Worm (Caenorhabditis elegans) whole organism, L4 larva: ENCODE measurements around the gene F14F7.5.
A peak's percentile ranks its signal among the peaks of the same experiment; 100 is the strongest.

Source experiments
- F44E2.7 ChIP-seq: fragments of 200-800 bp; sonication (Bioruptor generic); IDR thresholded peaks from 2 replicates; pipeline ENCODE4 v2.1.2; 2022; ENCODE audit warnings: missing genetic modification characterization, missing compliant biosample characterization
- F49E8.2 ChIP-seq: sonication (generic microtip); optimal IDR thresholded peaks from 2 replicates; lab custom pipeline; 2016; ENCODE audit warnings: missing compliant biosample characterization, mild to moderate bottlenecking, missing genetic modification characterization, borderline replicate concordance
- R02D3.7 ChIP-seq: fragments of 150-350 bp; sonication (generic microtip); optimal IDR thresholded peaks from 3 replicates; lab custom pipeline; 2014; ENCODE audit warnings: missing biosample characterization, missing genetic modification characterization
- T26A8.4 ChIP-seq: fragments of 200-800 bp; sonication (Bioruptor generic); IDR thresholded peaks from 2 replicates; pipeline ENCODE4 v1.3.6; 2022; ENCODE audit warnings: missing genetic modification characterization, missing compliant biosample characterization
- Y105C5A.15 ChIP-seq: fragments of 200-800 bp; sonication (Bioruptor generic); IDR thresholded peaks from 2 replicates; pipeline ENCODE4 v1.3.6; 2022; ENCODE audit warnings: missing genetic modification characterization, missing compliant biosample characterization
- ZK337.2 ChIP-seq: fragments of 200-800 bp; sonication (Bioruptor generic); IDR thresholded peaks from 2 replicates; pipeline ENCODE4 v1.3.6; 2022; ENCODE audit warnings: missing genetic modification reagents, missing genetic modification characterization, missing compliant biosample characterization
- ZK546.5 ChIP-seq, 2 experiments: sonication (generic microtip); optimal IDR thresholded peaks; 2 replicates each; lab custom pipeline; 2017; ENCODE audit warnings: missing biosample characterization in 2 of 2, missing genetic modification characterization in 2 of 2
- aha-1 ChIP-seq: fragments of 150-350 bp; peaks from one replicate; lab custom pipeline; 2014; ENCODE audit warnings: missing biosample characterization, missing genetic modification characterization
- ceh-20 ChIP-seq: fragments of 200-800 bp; sonication (Bioruptor generic); IDR thresholded peaks from 2 replicates; pipeline ENCODE4 v1.3.6; 2022; ENCODE audit warnings: missing genetic modification reagents, missing genetic modification characterization, missing compliant biosample characterization
- ceh-44 ChIP-seq: fragments of 200-800 bp; sonication (Bioruptor generic); IDR thresholded peaks from 2 replicates; pipeline ENCODE4 v1.3.6; 2022; ENCODE audit warnings: missing genetic modification reagents, missing genetic modification characterization, missing compliant biosample characterization
- ceh-62 ChIP-seq: sonication (generic microtip); optimal IDR thresholded peaks from 2 replicates; lab custom pipeline; 2017; ENCODE audit warnings: missing biosample characterization, missing genetic modification characterization
- daf-16 ChIP-seq, 3 experiments: sonication (generic microtip); optimal IDR thresholded peaks; 2 replicates each; lab custom pipeline; 2016 to 2017; ENCODE audit warnings: missing genetic modification characterization in 3 of 3, missing genetic modification reagents in 3 of 3, mild to moderate bottlenecking in 2 of 3, missing compliant biosample characterization in 2 of 3, missing biosample characterization in 1 of 3, moderate library complexity in 1 of 3
- dmd-6 ChIP-seq: fragments of 200-800 bp; sonication (Bioruptor generic); IDR thresholded peaks from 2 replicates; pipeline ENCODE4 v1.3.6; 2022; ENCODE audit warnings: missing genetic modification reagents, missing genetic modification characterization, missing compliant biosample characterization
- dmd-9 ChIP-seq: fragments of 200-800 bp; sonication (Bioruptor generic); IDR thresholded peaks from 2 replicates; pipeline ENCODE4 v1.3.6; 2022; ENCODE audit warnings: missing genetic modification reagents, missing genetic modification characterization, missing compliant biosample characterization
- egl-27 ChIP-seq: sonication (generic microtip); optimal IDR thresholded peaks from 3 replicates; lab custom pipeline; 2017; ENCODE audit warnings: missing biosample characterization, missing genetic modification reagents, missing genetic modification characterization
- egl-43 ChIP-seq: fragments of 200-800 bp; sonication (Bioruptor generic); IDR thresholded peaks from 2 replicates; pipeline ENCODE4 v1.3.6; 2022; ENCODE audit warnings: missing genetic modification reagents, missing genetic modification characterization, missing compliant biosample characterization
- fos-1 ChIP-seq: fragments of 150-350 bp; optimal IDR thresholded peaks from 2 replicates; lab custom pipeline; 2014; ENCODE audit warnings: missing biosample characterization, missing genetic modification characterization
- gei-8 ChIP-seq: fragments of 200-800 bp; sonication (Bioruptor generic); optimal IDR thresholded peaks from 2 replicates; lab custom pipeline; 2018; ENCODE audit warnings: mild to moderate bottlenecking, missing genetic modification characterization, missing compliant biosample characterization
- hif-1 ChIP-seq, 2 experiments: sonication (generic microtip); optimal IDR thresholded peaks; 2 replicates each; lab custom pipeline; 2016 to 2017; ENCODE audit warnings: missing compliant biosample characterization in 2 of 2, missing genetic modification characterization in 2 of 2, missing genetic modification reagents in 2 of 2, missing genotype in 2 of 2, mild to moderate bottlenecking in 1 of 2
- hlh-11 ChIP-seq: fragments of 200-800 bp; sonication (Bioruptor generic); optimal IDR thresholded peaks from 2 replicates; lab custom pipeline; 2018; ENCODE audit warnings: mild to moderate bottlenecking, missing genetic modification characterization, missing compliant biosample characterization
- hlh-30 ChIP-seq: sonication (generic microtip); optimal IDR thresholded peaks from 2 replicates; lab custom pipeline; 2017; ENCODE audit warnings: antibody characterized with exemption, mild to moderate bottlenecking, missing genetic modification characterization, missing compliant biosample characterization; ENCODE audit not compliant: insufficient read depth
- hmg-1.1 ChIP-seq: fragments of 200-800 bp; sonication (Bioruptor generic); IDR thresholded peaks from 2 replicates; pipeline ENCODE4 v1.3.6; 2022; ENCODE audit warnings: missing genetic modification reagents, missing genetic modification characterization, missing compliant biosample characterization
- jun-1 ChIP-seq: fragments of 150-350 bp; optimal IDR thresholded peaks from 2 replicates; lab custom pipeline; 2014; ENCODE audit warnings: missing biosample characterization, missing genetic modification reagents, missing genetic modification characterization
- lim-7 ChIP-seq: fragments of 200-800 bp; sonication (Bioruptor generic); IDR thresholded peaks from 2 replicates; pipeline ENCODE4 v1.3.6; 2022; ENCODE audit warnings: missing genetic modification characterization, missing compliant biosample characterization
- lin-15B ChIP-seq: fragments of 150-350 bp; sonication (generic microtip); optimal IDR thresholded peaks from 3 replicates; lab custom pipeline; 2014; ENCODE audit warnings: missing biosample characterization, missing genetic modification characterization
- lin-29 ChIP-seq: fragments of 200-800 bp; sonication (Bioruptor generic); IDR thresholded peaks from 2 replicates; pipeline ENCODE4 v1.3.6; 2022; ENCODE audit warnings: missing genetic modification reagents, missing genetic modification characterization, missing compliant biosample characterization
- lin-39 ChIP-seq: fragments of 150-350 bp; optimal IDR thresholded peaks from 2 replicates; lab custom pipeline; 2014; ENCODE audit warnings: missing biosample characterization, missing genetic modification reagents, missing genetic modification characterization
- lsy-2 ChIP-seq, 2 experiments: fragments of 150-350 bp in 1 of 2; sonication (generic microtip) in 1 of 2; optimal IDR thresholded peaks; 2 replicates each; lab custom pipeline; 2014 to 2017; ENCODE audit warnings: missing biosample characterization in 2 of 2, missing genetic modification characterization in 2 of 2
- madf-5 ChIP-seq, 2 experiments: fragments of 200-800 bp; sonication (Bioruptor generic); IDR thresholded peaks; 2 replicates each; pipeline ENCODE4 v1.3.6; 2022; ENCODE audit warnings: missing compliant biosample characterization in 2 of 2, missing genetic modification characterization in 2 of 2
- mdl-1 ChIP-seq, 2 experiments: fragments of 150-350 bp in 1 of 2; sonication (generic microtip) in 1 of 2; optimal IDR thresholded peaks; 2 replicates each; lab custom pipeline; 2014 to 2017; ENCODE audit warnings: missing biosample characterization in 2 of 2, missing genetic modification characterization in 2 of 2
- mes-2 ChIP-seq: sonication (generic microtip); optimal IDR thresholded peaks from 2 replicates; lab custom pipeline; 2016; ENCODE audit warnings: missing genotype, mild to moderate bottlenecking, missing genetic modification characterization, missing compliant biosample characterization; ENCODE audit not compliant: poor library complexity, severe bottlenecking
- mxl-2 ChIP-seq: fragments of 200-800 bp; sonication (Bioruptor generic); conservative IDR thresholded peaks from 2 replicates; pipeline ENCODE4 v1.3.6; 2022; ENCODE audit warnings: missing genetic modification reagents, missing genetic modification characterization, missing compliant biosample characterization
- nhr-25 ChIP-seq: sonication (generic microtip); optimal IDR thresholded peaks from 2 replicates; lab custom pipeline; 2017; ENCODE audit warnings: missing genetic modification characterization, mild to moderate bottlenecking, missing compliant biosample characterization, antibody characterized with exemption, moderate library complexity, borderline replicate concordance; ENCODE audit not compliant: insufficient read depth
- nhr-28 ChIP-seq: fragments of 150-350 bp; optimal IDR thresholded peaks from 2 replicates; lab custom pipeline; 2014; ENCODE audit warnings: missing biosample characterization, missing genetic modification characterization
- nhr-41 ChIP-seq: fragments of 200-800 bp; sonication (Bioruptor generic); IDR thresholded peaks from 2 replicates; pipeline ENCODE4 v1.3.6; 2022; ENCODE audit warnings: missing genetic modification reagents, missing genetic modification characterization, missing compliant biosample characterization
- nhr-42 ChIP-seq: fragments of 200-800 bp; sonication (Bioruptor generic); IDR thresholded peaks from 2 replicates; pipeline ENCODE4 v1.3.6; 2022; ENCODE audit warnings: missing genetic modification characterization, missing compliant biosample characterization
- nhr-48 ChIP-seq: sonication (generic microtip); optimal IDR thresholded peaks from 2 replicates; lab custom pipeline; 2016; ENCODE audit warnings: mild to moderate bottlenecking, missing genetic modification characterization, missing compliant biosample characterization
- pha-4 ChIP-seq, 2 experiments: fragments of 150-350 bp in 1 of 2; fragments of 200-800 bp in 1 of 2; sonication (Bioruptor generic) in 1 of 2; IDR thresholded peaks in 1 of 2; optimal IDR thresholded peaks in 1 of 2; 2 replicates each; pipeline versions ENCODE4 v1.3.6 to Lab custom; 2014 to 2022; ENCODE audit warnings: missing genetic modification characterization in 2 of 2, missing genetic modification reagents in 2 of 2, missing biosample characterization in 1 of 2, missing compliant biosample characterization in 1 of 2
- saeg-2 ChIP-seq: fragments of 200-800 bp; sonication (Bioruptor generic); IDR thresholded peaks from 2 replicates; pipeline ENCODE4 v1.3.6; 2022; ENCODE audit warnings: missing genetic modification reagents, missing genetic modification characterization, missing compliant biosample characterization
- sdz-12 ChIP-seq: fragments of 200-800 bp; sonication (Bioruptor generic); optimal IDR thresholded peaks from 2 replicates; lab custom pipeline; 2018; ENCODE audit warnings: mild to moderate bottlenecking, missing genetic modification characterization, missing compliant biosample characterization
- set-16 ChIP-seq: fragments of 200-800 bp; sonication (Bioruptor generic); IDR thresholded peaks from 2 replicates; pipeline ENCODE4 v1.3.6; 2022; ENCODE audit warnings: missing genetic modification reagents, missing genetic modification characterization, missing compliant biosample characterization
- tra-1 ChIP-seq: fragments of 200-800 bp; sonication (Bioruptor generic); IDR thresholded peaks from 2 replicates; pipeline ENCODE4 v1.3.6; 2022; ENCODE audit warnings: missing genetic modification reagents, missing genetic modification characterization, missing compliant biosample characterization
- unc-130 ChIP-seq: sonication (generic microtip); optimal IDR thresholded peaks from 2 replicates; lab custom pipeline; 2016; ENCODE audit warnings: missing genetic modification reagents, missing genetic modification characterization, missing compliant biosample characterization
- unc-62 ChIP-seq, 3 experiments: fragments of 150-350 bp in 1 of 3; sonication (generic microtip); optimal IDR thresholded peaks in 2 of 3; peaks in 1 of 3; 1 replicate in 1 of 3; 2 replicates in 2 of 3; lab custom pipeline; 2014 to 2017; ENCODE audit warnings: missing biosample characterization in 3 of 3, missing genetic modification characterization in 3 of 3, missing genetic modification reagents in 3 of 3, missing genotype in 1 of 3
- vab-7 ChIP-seq: fragments of 200-800 bp; sonication (Bioruptor generic); IDR thresholded peaks from 2 replicates; pipeline ENCODE4 v1.3.6; 2022; ENCODE audit warnings: missing genetic modification reagents, missing genetic modification characterization, missing compliant biosample characterization
- zag-1 ChIP-seq: fragments of 150-350 bp; optimal IDR thresholded peaks from 2 replicates; lab custom pipeline; 2014; ENCODE audit warnings: missing biosample characterization, missing genetic modification characterization
- zfp-2 ChIP-seq: sonication (generic microtip); optimal IDR thresholded peaks from 2 replicates; lab custom pipeline; 2016; ENCODE audit warnings: mild to moderate bottlenecking, missing genetic modification characterization, missing compliant biosample characterization
- zfp-3 ChIP-seq: fragments of 200-800 bp; sonication (Bioruptor generic); conservative IDR thresholded peaks from 2 replicates; pipeline ENCODE4 v1.3.6; 2022; ENCODE audit warnings: missing genetic modification reagents, missing genetic modification characterization, missing compliant biosample characterization
- zip-11 ChIP-seq: fragments of 200-800 bp; sonication (Bioruptor generic); IDR thresholded peaks from 2 replicates; pipeline ENCODE4 v1.3.6; 2022; ENCODE audit warnings: missing genetic modification characterization, missing compliant biosample characterization

Gene F14F7.5

ce11 chrIII:13065694-13066093 is 33.9 kb downstream of the F14F7.5 start (continued):
- no peak for TF ChIP-seq lin-29 (GFP tag; lab: Robert Waterston, UW)
- TF ChIP-seq jun-1, result no peak
- TF ChIP-seq zip-11, result no peak
- TF ChIP-seq egl-27 (tag; lab: Kevin White, UChicago), result no peak
- no peak for TF ChIP-seq gei-8 (GFP tag; lab: Kevin White, UChicago)
- TF ChIP-seq zfp-2, result no peak
- peak; percentile 61 for TF ChIP-seq nhr-25
- peak in 1 of 2 experiments; percentile 13 for TF ChIP-seq lsy-2 (tag; optimal IDR thresholded peaks at IDR 0.05; lab: Kevin White, UChicago)
- no peak for TF ChIP-seq saeg-2 (GFP tag; lab: Robert Waterston, UW)
- TF ChIP-seq tra-1 (GFP tag; lab: Robert Waterston, UW), result no peak
- TF ChIP-seq zag-1 (tag; lab: Kevin White, UChicago), result no peak
- no peak for TF ChIP-seq R02D3.7 (tag; lab: Kevin White, UChicago)
- no peak for TF ChIP-seq ceh-44
- TF ChIP-seq nhr-28, result no peak
- TF ChIP-seq sdz-12, result no peak
- TF ChIP-seq lim-7 (GFP tag; lab: Robert Waterston, UW), result no peak
- TF ChIP-seq unc-62 (GFP tag; optimal IDR thresholded peaks at IDR 0.05 in 1 of 2; lab: Kevin White, UChicago), result no peak
- no peak for TF ChIP-seq unc-62 (tag; optimal IDR thresholded peaks at IDR 0.05; lab: Kevin White, UChicago)
- TF ChIP-seq lin-39 (tag; lab: Kevin White, UChicago), result no peak
- TF ChIP-seq set-16 (GFP tag; lab: Robert Waterston, UW), result no peak
- no peak for TF ChIP-seq F44E2.7 (GFP tag; lab: Robert Waterston, UW)
- TF ChIP-seq ZK337.2 (GFP tag; lab: Robert Waterston, UW), result no peak
- no peak for TF ChIP-seq vab-7 (GFP tag; lab: Robert Waterston, UW)
- TF ChIP-seq nhr-42 (GFP tag; lab: Robert Waterston, UW), result no peak
- no peak for TF ChIP-seq mes-2
- no peak for TF ChIP-seq mxl-2 (GFP tag; lab: Robert Waterston, UW)
- peak; percentile 47 for TF ChIP-seq hmg-1.1 (GFP tag; lab: Robert Waterston, UW)
- TF ChIP-seq nhr-41 (GFP tag; lab: Robert Waterston, UW), result no peak
- TF ChIP-seq ZK546.5 (tag; optimal IDR thresholded peaks at IDR 0.05; lab: Kevin White, UChicago), result no peak
- TF ChIP-seq unc-130 (GFP tag; lab: Kevin White, UChicago), result no peak
- TF ChIP-seq dmd-6 (GFP tag; lab: Robert Waterston, UW), result 0 out of 2 replicates have a peak, but pooled peaks have one; percentile 17
- TF ChIP-seq ceh-62 (tag; lab: Kevin White, UChicago), result no peak
- TF ChIP-seq hlh-30 (tag; lab: Kevin White, UChicago), result peak; percentile 58
- no peak for TF ChIP-seq dmd-9 (GFP tag; lab: Robert Waterston, UW)
- no peak for TF ChIP-seq F49E8.2

- TF ChIP-seq ceh-44 (no peak), nhr-48 (tag; lab: Kevin White, UChicago) (peak; percentile 72), fos-1 (tag; lab: Kevin White, UChicago) (no peak), hlh-11 (tag; lab: Kevin White, UChicago) (peak; percentile 15), egl-43 (no peak), hif-1 (tag; optimal IDR thresholded peaks at IDR 0.05; lab: Kevin White, UChicago) (no peak), Y105C5A.15 (GFP tag; lab: Robert Waterston, UW) (no peak), lin-15B (tag; lab: Kevin White, UChicago) (no peak), F44E2.7 (GFP tag; lab: Robert Waterston, UW) (no peak), egl-27 (tag; lab: Kevin White, UChicago) (no peak), madf-5 (GFP tag; IDR thresholded peaks at IDR 0.05; lab: Robert Waterston, UW) (no peak), zfp-3 (GFP tag; lab: Robert Waterston, UW) (0 out of 2 replicates have a peak, but pooled peaks have one; percentile 16), daf-16 (GFP tag; optimal IDR thresholded peaks at IDR 0.05; lab: Kevin White, UChicago) (no peak), daf-16 (tag; optimal IDR thresholded peaks at IDR 0.05; lab: Kevin White, UChicago) (peak; percentile 6), T26A8.4 (0 out of 2 replicates have a peak, but pooled peaks have one; percentile 36), dmd-6 (GFP tag; lab: Robert Waterston, UW) (peak; percentile 92), tra-1 (GFP tag; lab: Robert Waterston, UW) (peak; percentile 81; the same call in 1 of the 2 replicates), pha-4 (GFP tag; IDR thresholded peaks at IDR 0.05; lab: Robert Waterston, UW) (0 out of 2 replicates have a peak, but pooled peaks have one; percentile 7), pha-4 (tag; optimal IDR thresholded peaks at IDR 0.05; lab: Kevin White, UChicago) (no peak), mdl-1 (tag; optimal IDR thresholded peaks at IDR 0.05; lab: Kevin White, UChicago) (no peak), ceh-20 (GFP tag; lab: Robert Waterston, UW) (no peak), aha-1 (peak; percentile 88)
Observed at ce11 chrIII:13066828-13067227, 35.0 kb downstream of the F14F7.5 start.
